Worm (Caenorhabditis elegans) whole organism, young adult: ENCODE measurements around the gene tnt-3.

Experiments used
- B0035.1 ChIP-seq: sonication (generic microtip); optimal IDR thresholded peaks from 2 replicates; lab custom pipeline; 2016; ENCODE audit warnings: missing genetic modification characterization, mild to moderate bottlenecking, missing compliant biosample characterization, missing genotype, missing genetic modification reagents
- F55B11.4 ChIP-seq: sonication (generic microtip); optimal IDR thresholded peaks from 2 replicates; lab custom pipeline; 2016; ENCODE audit warnings: missing compliant biosample characterization, missing genetic modification characterization, borderline replicate concordance; ENCODE audit not compliant: insufficient read depth
- Y53G8AR.9 ChIP-seq: fragments of 200-800 bp; sonication (Bioruptor generic); conservative IDR thresholded peaks from 2 replicates; pipeline ENCODE4 v1.3.6; 2022; ENCODE audit warnings: missing genetic modification reagents, missing genetic modification characterization, missing compliant biosample characterization
- Y67H2A.10 ChIP-seq: fragments of 200-800 bp; sonication (Bioruptor generic); conservative IDR thresholded peaks from 2 replicates; pipeline ENCODE4 v1.3.6; 2022; ENCODE audit warnings: missing genetic modification reagents, missing genetic modification characterization, missing compliant biosample characterization
- ama-1 ChIP-seq, 3 experiments: fragments of 150-350 bp in 1 of 3; sonication (generic microtip) in 2 of 3; optimal IDR thresholded peaks; 2 replicates each; lab custom pipeline; 2014 to 2018; ENCODE audit warnings: missing biosample characterization in 2 of 3, missing genetic modification characterization in 2 of 3, missing genetic modification reagents in 2 of 3
- dpl-1 ChIP-seq: fragments of 150-350 bp; optimal IDR thresholded peaks from 2 replicates; lab custom pipeline; 2014; ENCODE audit warnings: missing biosample characterization, missing genetic modification reagents, missing genetic modification characterization
- let-526 ChIP-seq: fragments of 200-800 bp; sonication (Bioruptor generic); IDR thresholded peaks from 2 replicates; pipeline ENCODE4 v1.3.6; 2022; ENCODE audit warnings: missing genetic modification reagents, missing genetic modification characterization, missing compliant biosample characterization
- lir-1 ChIP-seq: fragments of 200-800 bp; sonication (Bioruptor generic); conservative IDR thresholded peaks from 2 replicates; pipeline ENCODE4 v1.3.6; 2022; ENCODE audit warnings: missing genetic modification reagents, missing genetic modification characterization, missing compliant biosample characterization
- madf-6 ChIP-seq: fragments of 200-800 bp; sonication (Bioruptor generic); IDR thresholded peaks from 2 replicates; pipeline ENCODE4 v1.3.6; 2022; ENCODE audit warnings: missing genetic modification reagents, missing genetic modification characterization, missing compliant biosample characterization
- nfya-1 ChIP-seq: sonication (generic microtip); optimal IDR thresholded peaks from 2 replicates; lab custom pipeline; 2017; ENCODE audit warnings: antibody characterized with exemption, missing compliant biosample characterization, missing genetic modification characterization, borderline replicate concordance; ENCODE audit not compliant: insufficient read depth
- sptf-2 ChIP-seq: fragments of 200-800 bp; sonication (Bioruptor generic); optimal IDR thresholded peaks from 2 replicates; lab custom pipeline; 2018; ENCODE audit warnings: mild to moderate bottlenecking, missing genetic modification characterization, missing compliant biosample characterization
- unc-62 ChIP-seq: fragments of 150-350 bp; optimal IDR thresholded peaks from 2 replicates; lab custom pipeline; 2014; ENCODE audit warnings: missing biosample characterization, missing genetic modification reagents, missing genetic modification characterization

- TF ChIP-seq B0035.1 (tag; lab: Kevin White, UChicago): no peak
- no peak for TF ChIP-seq Y67H2A.10 (GFP tag; lab: Robert Waterston, UW)
- no peak for TF ChIP-seq madf-6 (GFP tag; lab: Robert Waterston, UW)
- TF ChIP-seq ama-1 (optimal IDR thresholded peaks at IDR 0.05; lab: Kevin White, UChicago): no peak
- no peak for TF ChIP-seq ama-1 (GFP tag; optimal IDR thresholded peaks at IDR 0.05; lab: Kevin White, UChicago)
- no peak for TF ChIP-seq sptf-2 (GFP tag; lab: Kevin White, UChicago)
- TF ChIP-seq nfya-1 (tag; lab: Kevin White, UChicago): no peak
- TF ChIP-seq dpl-1 (GFP tag; lab: Kevin White, UChicago): no peak
- no peak for TF ChIP-seq unc-62 (GFP tag; lab: Kevin White, UChicago)
- no peak for TF ChIP-seq F55B11.4 (tag; lab: Kevin White, UChicago)
- TF ChIP-seq let-526 (GFP tag; lab: Robert Waterston, UW): no peak
- no peak for TF ChIP-seq lir-1
- no peak for TF ChIP-seq Y53G8AR.9 (GFP tag; lab: Robert Waterston, UW)
Measured at ce11 chrX:7930450-7930849, 14.4 kb downstream of the tnt-3 start, which contains the start of gene zig-3.
